Worm (Caenorhabditis elegans) whole organism, midembryonic: ENCODE measurements around the gene K08H10.10.

ENCODE experiments used
- med-1 ChIP-seq: sonication (generic microtip); optimal IDR thresholded peaks from 2 replicates; lab custom pipeline; 2017; ENCODE audit warnings: missing genetic modification characterization, mild to moderate bottlenecking, missing compliant biosample characterization, antibody characterized with exemption, missing genetic modification reagents; ENCODE audit not compliant: insufficient read depth
- ztf-23 ChIP-seq: fragments of 200-800 bp; sonication (Bioruptor generic); IDR thresholded peaks from 2 replicates; pipeline ENCODE4 v1.3.6; 2022; ENCODE audit warnings: missing genetic modification reagents, missing genetic modification characterization, missing compliant biosample characterization
- ztf-29 ChIP-seq: fragments of 200-800 bp; sonication (Bioruptor generic); IDR thresholded peaks from 2 replicates; pipeline ENCODE4 v1.3.6; 2022; ENCODE audit warnings: missing genetic modification reagents, missing genetic modification characterization, missing compliant biosample characterization

- TF ChIP-seq ztf-23 (GFP tag; lab: Robert Waterston, UW) (no peak), med-1 (GFP tag; lab: Kevin White, UChicago) (no peak), ztf-29 (GFP tag; lab: Robert Waterston, UW) (no peak)
Measured at ce11 chrV:9991610-9992009, 9.2 kb upstream of the K08H10.10 start, which contains the start of the genes rde-1 and trpp-6.
